Worm (Caenorhabditis elegans): Measurements from ENCODE around the gene mrpl-41.

ce11 chrII:290282-290681 lies 1.5 kb downstream of the mrpl-41 start, which contains the start of gene djr-1.1:
- TF ChIP-seq snpc-4 (tag; optimal IDR thresholded peaks at IDR 0.05) (no peak), lin-13 (GFP tag; optimal IDR thresholded peaks at IDR 0.05) (no peak), unc-55 (GFP tag; optimal IDR thresholded peaks at IDR 0.05) (no peak), ceh-82 (tag; optimal IDR thresholded peaks at IDR 0.05) (no peak), nhr-23 (tag; optimal IDR thresholded peaks at IDR 0.05) (no peak), ztf-11 (tag; optimal IDR thresholded peaks at IDR 0.05) (no peak), Y55F3AM.14 (GFP tag; optimal IDR thresholded peaks at IDR 0.05) (no peak), ztf-4 (tag; optimal IDR thresholded peaks at IDR 0.05) (no peak), aly-2 (tag; optimal IDR thresholded peaks at IDR 0.05) (no peak), unc-62 (GFP tag; optimal IDR thresholded peaks at IDR 0.05) (no peak)
